Worm (Caenorhabditis elegans) whole organism, midembryonic: ENCODE data around the gene skr-10.

ENCODE experiments used
- T22C8.4 ChIP-seq: fragments of 200-800 bp; sonication (Bioruptor generic); IDR thresholded peaks from 2 replicates; pipeline ENCODE4 v1.3.6; 2022; ENCODE audit warnings: missing genetic modification characterization, missing compliant biosample characterization
- cog-1 ChIP-seq: sonication (generic microtip); optimal IDR thresholded peaks from 2 replicates; lab custom pipeline; 2016; ENCODE audit warnings: missing genetic modification characterization, missing compliant biosample characterization
- med-1 ChIP-seq: sonication (generic microtip); optimal IDR thresholded peaks from 2 replicates; lab custom pipeline; 2017; ENCODE audit warnings: missing genetic modification characterization, mild to moderate bottlenecking, missing compliant biosample characterization, antibody characterized with exemption, missing genetic modification reagents; ENCODE audit not compliant: insufficient read depth
- ref-1 ChIP-seq: fragments of 200-800 bp; sonication (Bioruptor generic); conservative IDR thresholded peaks from 2 replicates; pipeline ENCODE4 v1.3.6; 2022; ENCODE audit warnings: missing genetic modification reagents, missing genetic modification characterization, missing compliant biosample characterization
- tab-1 ChIP-seq: fragments of 200-800 bp; sonication (Bioruptor generic); IDR thresholded peaks from 2 replicates; pipeline ENCODE4 v1.3.6; 2022; ENCODE audit warnings: missing genetic modification characterization, missing compliant biosample characterization
- ztf-23 ChIP-seq: fragments of 200-800 bp; sonication (Bioruptor generic); IDR thresholded peaks from 2 replicates; pipeline ENCODE4 v1.3.6; 2022; ENCODE audit warnings: missing genetic modification reagents, missing genetic modification characterization, missing compliant biosample characterization
- ztf-29 ChIP-seq: fragments of 200-800 bp; sonication (Bioruptor generic); IDR thresholded peaks from 2 replicates; pipeline ENCODE4 v1.3.6; 2022; ENCODE audit warnings: missing genetic modification reagents, missing genetic modification characterization, missing compliant biosample characterization

ce11 chrIV:15923000-15923399, 23.6 kb upstream of the skr-10 start:
- no peak for TF ChIP-seq med-1
- TF ChIP-seq cog-1 (tag; lab: Kevin White, UChicago): no peak
- no peak for TF ChIP-seq ztf-29 (GFP tag; lab: Robert Waterston, UW)
- no peak for TF ChIP-seq ref-1 (GFP tag; lab: Robert Waterston, UW)
- TF ChIP-seq ztf-23: no peak
- TF ChIP-seq T22C8.4 (GFP tag; lab: Robert Waterston, UW): no peak
- TF ChIP-seq tab-1 (GFP tag; lab: Robert Waterston, UW): no peak
